Worm (Caenorhabditis elegans) whole organism, L4 larva: ENCODE results near the gene snb-6.

Source experiments
- F37D6.2 ChIP-seq: sonication (generic microtip); optimal IDR thresholded peaks from 2 replicates; lab custom pipeline; 2016; ENCODE audit warnings: mild to moderate bottlenecking, missing genetic modification characterization, missing compliant biosample characterization
- T26A8.4 ChIP-seq: fragments of 200-800 bp; sonication (Bioruptor generic); IDR thresholded peaks from 2 replicates; pipeline ENCODE4 v1.3.6; 2022; ENCODE audit warnings: missing genetic modification characterization, missing compliant biosample characterization
- Y75B8A.6 ChIP-seq: fragments of 200-800 bp; sonication (Bioruptor generic); IDR thresholded peaks from 2 replicates; pipeline ENCODE4 v1.3.6; 2022; ENCODE audit warnings: missing genetic modification reagents, missing genetic modification characterization, missing compliant biosample characterization
- ZK337.2 ChIP-seq: fragments of 200-800 bp; sonication (Bioruptor generic); IDR thresholded peaks from 2 replicates; pipeline ENCODE4 v1.3.6; 2022; ENCODE audit warnings: missing genetic modification reagents, missing genetic modification characterization, missing compliant biosample characterization
- aha-1 ChIP-seq: fragments of 150-350 bp; peaks from one replicate; lab custom pipeline; 2014; ENCODE audit warnings: missing biosample characterization, missing genetic modification characterization
- ama-1 ChIP-seq: fragments of 150-350 bp; optimal IDR thresholded peaks from 2 replicates; lab custom pipeline; 2014; ENCODE audit warnings: inconsistent platforms, mixed read lengths
- ceh-28 ChIP-seq: fragments of 150-350 bp; optimal IDR thresholded peaks from 2 replicates; lab custom pipeline; 2014; ENCODE audit warnings: missing biosample characterization, missing genetic modification reagents, missing genetic modification characterization
- dmd-6 ChIP-seq: fragments of 200-800 bp; sonication (Bioruptor generic); IDR thresholded peaks from 2 replicates; pipeline ENCODE4 v1.3.6; 2022; ENCODE audit warnings: missing genetic modification reagents, missing genetic modification characterization, missing compliant biosample characterization
- dmd-8 ChIP-seq: fragments of 200-800 bp; sonication (Bioruptor generic); IDR thresholded peaks from 2 replicates; pipeline ENCODE4 v1.3.6; 2022; ENCODE audit warnings: missing genetic modification characterization, missing compliant biosample characterization
- duxl-1 ChIP-seq: sonication (generic microtip); optimal IDR thresholded peaks from 2 replicates; lab custom pipeline; 2016; ENCODE audit warnings: mild to moderate bottlenecking, missing genetic modification characterization, moderate library complexity, missing compliant biosample characterization; ENCODE audit not compliant: poor library complexity
- dve-1 ChIP-seq: sonication (generic microtip); optimal IDR thresholded peaks from 2 replicates; lab custom pipeline; 2017; ENCODE audit warnings: antibody characterized with exemption, mild to moderate bottlenecking, missing genetic modification characterization, missing compliant biosample characterization; ENCODE audit not compliant: insufficient read depth
- hif-1 ChIP-seq, 2 experiments: sonication (generic microtip); optimal IDR thresholded peaks; 2 replicates each; lab custom pipeline; 2016 to 2017; ENCODE audit warnings: missing compliant biosample characterization in 2 of 2, missing genetic modification characterization in 2 of 2, missing genetic modification reagents in 2 of 2, missing genotype in 2 of 2, mild to moderate bottlenecking in 1 of 2
- hlh-11 ChIP-seq: fragments of 200-800 bp; sonication (Bioruptor generic); optimal IDR thresholded peaks from 2 replicates; lab custom pipeline; 2018; ENCODE audit warnings: mild to moderate bottlenecking, missing genetic modification characterization, missing compliant biosample characterization
- hlh-30 ChIP-seq: sonication (generic microtip); optimal IDR thresholded peaks from 2 replicates; lab custom pipeline; 2017; ENCODE audit warnings: antibody characterized with exemption, mild to moderate bottlenecking, missing genetic modification characterization, missing compliant biosample characterization; ENCODE audit not compliant: insufficient read depth
- lin-38 ChIP-seq: fragments of 200-800 bp; sonication (Bioruptor generic); IDR thresholded peaks from 2 replicates; pipeline ENCODE4 v1.3.6; 2022; ENCODE audit warnings: missing genetic modification reagents, missing genetic modification characterization, missing compliant biosample characterization
- lsy-2 ChIP-seq, 2 experiments: fragments of 150-350 bp in 1 of 2; sonication (generic microtip) in 1 of 2; optimal IDR thresholded peaks; 2 replicates each; lab custom pipeline; 2014 to 2017; ENCODE audit warnings: missing biosample characterization in 2 of 2, missing genetic modification characterization in 2 of 2
- madf-5 ChIP-seq, 2 experiments: fragments of 200-800 bp; sonication (Bioruptor generic); IDR thresholded peaks; 2 replicates each; pipeline ENCODE4 v1.3.6; 2022; ENCODE audit warnings: missing compliant biosample characterization in 2 of 2, missing genetic modification characterization in 2 of 2
- madf-9 ChIP-seq: fragments of 200-800 bp; sonication (Bioruptor generic); conservative IDR thresholded peaks from 2 replicates; pipeline ENCODE4 v1.3.6; 2022; ENCODE audit warnings: missing genetic modification reagents, missing genetic modification characterization, missing compliant biosample characterization
- mdt-29 ChIP-seq: fragments of 200-800 bp; sonication (Bioruptor generic); IDR thresholded peaks from 2 replicates; pipeline ENCODE4 v1.3.6; 2022; ENCODE audit warnings: missing genetic modification reagents, missing genetic modification characterization, missing compliant biosample characterization
- mep-1 ChIP-seq: fragments of 150-350 bp; sonication (generic microtip); optimal IDR thresholded peaks from 3 replicates; lab custom pipeline; 2014; ENCODE audit warnings: missing biosample characterization, missing genetic modification characterization
- mes-2 ChIP-seq: sonication (generic microtip); optimal IDR thresholded peaks from 2 replicates; lab custom pipeline; 2016; ENCODE audit warnings: missing genotype, mild to moderate bottlenecking, missing genetic modification characterization, missing compliant biosample characterization; ENCODE audit not compliant: poor library complexity, severe bottlenecking
- nhr-102 ChIP-seq: sonication (generic microtip); optimal IDR thresholded peaks from 2 replicates; lab custom pipeline; 2016; ENCODE audit warnings: mild to moderate bottlenecking, missing genetic modification characterization, moderate library complexity, missing compliant biosample characterization
- nhr-25 ChIP-seq: sonication (generic microtip); optimal IDR thresholded peaks from 2 replicates; lab custom pipeline; 2017; ENCODE audit warnings: missing genetic modification characterization, mild to moderate bottlenecking, missing compliant biosample characterization, antibody characterized with exemption, moderate library complexity, borderline replicate concordance; ENCODE audit not compliant: insufficient read depth
- nhr-28 ChIP-seq: fragments of 150-350 bp; optimal IDR thresholded peaks from 2 replicates; lab custom pipeline; 2014; ENCODE audit warnings: missing biosample characterization, missing genetic modification characterization
- nhr-41 ChIP-seq: fragments of 200-800 bp; sonication (Bioruptor generic); IDR thresholded peaks from 2 replicates; pipeline ENCODE4 v1.3.6; 2022; ENCODE audit warnings: missing genetic modification reagents, missing genetic modification characterization, missing compliant biosample characterization
- nhr-48 ChIP-seq: sonication (generic microtip); optimal IDR thresholded peaks from 2 replicates; lab custom pipeline; 2016; ENCODE audit warnings: mild to moderate bottlenecking, missing genetic modification characterization, missing compliant biosample characterization
- nhr-6 ChIP-seq: fragments of 150-350 bp; optimal IDR thresholded peaks from 2 replicates; lab custom pipeline; 2014; ENCODE audit warnings: missing biosample characterization, missing genetic modification characterization
- php-3 ChIP-seq: fragments of 200-800 bp; sonication (Bioruptor generic); IDR thresholded peaks from 2 replicates; pipeline ENCODE4 v1.3.6; 2022; ENCODE audit warnings: missing genetic modification reagents, missing genetic modification characterization, missing compliant biosample characterization
- sdz-12 ChIP-seq: fragments of 200-800 bp; sonication (Bioruptor generic); optimal IDR thresholded peaks from 2 replicates; lab custom pipeline; 2018; ENCODE audit warnings: mild to moderate bottlenecking, missing genetic modification characterization, missing compliant biosample characterization
- skn-1 ChIP-seq: fragments of 150-350 bp; optimal IDR thresholded peaks from 2 replicates; lab custom pipeline; 2014; ENCODE audit warnings: missing biosample characterization, missing genetic modification characterization
- unc-39 ChIP-seq: sonication (generic microtip); optimal IDR thresholded peaks from 2 replicates; lab custom pipeline; 2017; ENCODE audit warnings: missing biosample characterization, missing genetic modification characterization
- unc-62 ChIP-seq, 3 experiments: fragments of 150-350 bp in 1 of 3; sonication (generic microtip); optimal IDR thresholded peaks in 2 of 3; peaks in 1 of 3; 1 replicate in 1 of 3; 2 replicates in 2 of 3; lab custom pipeline; 2014 to 2017; ENCODE audit warnings: missing biosample characterization in 3 of 3, missing genetic modification characterization in 3 of 3, missing genetic modification reagents in 3 of 3, missing genotype in 1 of 3
- zfp-3 ChIP-seq: fragments of 200-800 bp; sonication (Bioruptor generic); conservative IDR thresholded peaks from 2 replicates; pipeline ENCODE4 v1.3.6; 2022; ENCODE audit warnings: missing genetic modification reagents, missing genetic modification characterization, missing compliant biosample characterization

The snb-6 gene

ce11 chrII:8821140-8821595 lies 38.3 kb downstream of the snb-6 start, which contains the start of gene F46C5.1:
Gene F46C5.1 (minus strand): TSS chrII:8821190.
- TF ChIP-seq unc-39 (tag; lab: Kevin White, UChicago) (no peak), T26A8.4 (GFP tag; lab: Robert Waterston, UW) (peak; percentile 31; the same call in 1 of the 2 replicates), ceh-28 (tag; lab: Kevin White, UChicago) (no peak), hlh-30 (peak; percentile 13), aha-1 (tag; lab: Kevin White, UChicago) (peak; percentile 28), Y75B8A.6 (no peak), unc-62 (GFP tag; optimal IDR thresholded peaks at IDR 0.05 in 1 of 2; lab: Kevin White, UChicago) (peak in 1 of 2 experiments; percentile 63), unc-62 (tag; optimal IDR thresholded peaks at IDR 0.05; lab: Kevin White, UChicago) (no peak), madf-9 (GFP tag; lab: Robert Waterston, UW) (no peak), nhr-28 (peak; percentile 75)
- TF ChIP-seq, all 104 proteins: peak for 5

- TF ChIP-seq nhr-41 (GFP tag; lab: Robert Waterston, UW) (no peak), duxl-1 (tag; lab: Kevin White, UChicago) (peak; percentile 19), nhr-25 (tag; lab: Kevin White, UChicago) (peak; percentile 43), unc-62 (GFP tag; optimal IDR thresholded peaks at IDR 0.05 in 1 of 2; lab: Kevin White, UChicago) (peak in 1 of 2 experiments; percentile 93), unc-62 (tag; optimal IDR thresholded peaks at IDR 0.05; lab: Kevin White, UChicago) (no peak), madf-5 (GFP tag; IDR thresholded peaks at IDR 0.05; lab: Robert Waterston, UW) (0 out of 4 replicates have a peak, but pooled peaks of 1 of the 2 experiments have one; percentile 22), aha-1 (tag; lab: Kevin White, UChicago) (peak; percentile 98), mep-1 (tag; lab: Kevin White, UChicago) (peak; percentile 6), zfp-3 (GFP tag; lab: Robert Waterston, UW) (peak; percentile 9), hlh-11 (peak; percentile 1), skn-1 (tag; lab: Kevin White, UChicago) (no peak), nhr-6 (tag; lab: Kevin White, UChicago) (peak; percentile 52), dmd-8 (GFP tag; lab: Robert Waterston, UW) (0 out of 2 replicates have a peak, but pooled peaks have one; percentile 41), php-3 (GFP tag; lab: Robert Waterston, UW) (no peak), nhr-102 (tag; lab: Kevin White, UChicago) (peak; percentile 46), T26A8.4 (GFP tag; lab: Robert Waterston, UW) (peak; percentile 91), mes-2 (tag; lab: Kevin White, UChicago) (peak; percentile 41), dve-1 (tag; lab: Kevin White, UChicago) (peak; percentile 25), lin-38 (peak; percentile 2), hlh-30 (peak; percentile 5), F37D6.2 (tag; lab: Kevin White, UChicago) (no peak), mdt-29 (GFP tag; lab: Robert Waterston, UW) (no peak), lsy-2 (tag; optimal IDR thresholded peaks at IDR 0.05; lab: Kevin White, UChicago) (peak in 1 of 2 experiments; percentile 44), sdz-12 (GFP tag; lab: Kevin White, UChicago) (no peak), ZK337.2 (GFP tag; lab: Robert Waterston, UW) (0 out of 2 replicates have a peak, but pooled peaks have one; percentile 31), ama-1 (lab: Kevin White, UChicago) (peak; percentile 92), dmd-6 (GFP tag; lab: Robert Waterston, UW) (no peak; the same call in 1 of the 2 replicates), nhr-48 (tag; lab: Kevin White, UChicago) (peak; percentile 55), nhr-28 (peak; percentile 31), hif-1 (tag; optimal IDR thresholded peaks at IDR 0.05; lab: Kevin White, UChicago) (peak in 1 of 2 experiments; percentile 6)
These were observed 39.1 kb downstream of the snb-6 start for ce11 chrII:8820126-8820972.
